Worm (Caenorhabditis elegans) whole organism, L2 larva: ENCODE results near the gene serp-1.1.

ENCODE experiments used
- nhr-12 ChIP-seq: fragments of 150-350 bp; optimal IDR thresholded peaks from 2 replicates; lab custom pipeline; 2014; ENCODE audit warnings: missing biosample characterization, missing genetic modification characterization
- nhr-25 ChIP-seq: fragments of 150-350 bp; sonication (generic microtip); optimal IDR thresholded peaks from 3 replicates; lab custom pipeline; 2014; ENCODE audit warnings: missing biosample characterization, missing genetic modification characterization
- nhr-77 ChIP-seq: fragments of 150-350 bp; optimal IDR thresholded peaks from 2 replicates; lab custom pipeline; 2014; ENCODE audit warnings: missing biosample characterization, missing genetic modification characterization
- zag-1 ChIP-seq: fragments of 150-350 bp; optimal IDR thresholded peaks from 2 replicates; lab custom pipeline; 2014; ENCODE audit warnings: missing biosample characterization, missing genetic modification characterization

DNA sequence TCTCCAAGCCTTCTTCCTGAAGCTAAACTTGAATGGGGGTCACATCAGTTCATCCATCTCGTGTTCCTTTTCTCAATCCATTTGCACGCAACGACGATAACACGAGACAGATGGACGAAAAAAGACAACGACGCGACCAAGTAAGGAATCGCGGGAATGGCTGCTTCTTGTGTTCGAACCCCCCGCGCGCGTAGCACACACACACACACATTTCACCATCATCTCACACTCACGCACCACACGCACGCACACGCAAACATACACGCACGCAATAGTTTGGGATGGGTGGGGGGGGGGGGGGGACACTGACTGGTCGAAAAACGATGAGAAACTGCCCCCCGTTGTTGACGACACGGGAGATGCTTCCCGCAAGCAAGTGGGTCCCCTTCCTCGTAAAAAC is 35.6 kb downstream of the serp-1.1 start:
- TF ChIP-seq nhr-25 (no peak), zag-1 (tag; lab: Kevin White, UChicago) (no peak), nhr-12 (tag; lab: Kevin White, UChicago) (no peak), nhr-77 (tag; lab: Kevin White, UChicago) (no peak)
